Worm (Caenorhabditis elegans) whole organism, dauer: ENCODE results near the gene algn-8.

Experiments
- unc-62 ChIP-seq: sonication (generic microtip); optimal IDR thresholded peaks from 2 replicates; lab custom pipeline; 2017; ENCODE audit warnings: missing biosample characterization, missing genetic modification reagents, missing genetic modification characterization

The algn-8 gene

DNA sequence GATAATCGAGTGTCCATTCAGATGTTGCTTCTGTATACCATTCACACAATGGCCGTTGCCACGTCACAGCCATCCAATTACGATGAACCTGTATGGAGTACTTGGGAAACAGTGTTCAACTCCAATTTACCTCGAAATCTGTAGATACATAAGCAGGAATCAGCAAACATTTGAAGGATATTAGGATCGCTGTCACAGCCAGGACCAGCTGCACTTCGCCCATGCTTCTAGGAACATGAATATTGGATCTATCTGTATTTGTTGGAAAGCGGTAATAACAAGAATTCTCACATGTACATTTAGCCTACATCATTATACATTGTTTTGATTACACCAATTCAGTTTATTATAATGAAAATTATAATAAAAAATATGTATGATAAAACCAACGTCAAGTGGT is at the start of gene algn-8:
Gene algn-8 (minus strand): TSS at position 227 of the 400 bp plus-strand sequence.
- no peak for TF ChIP-seq unc-62 (GFP tag; lab: Kevin White, UChicago)

ce11 chrII:9935664-9936063 is 49.4 kb upstream of the algn-8 start:
- TF ChIP-seq unc-62 (GFP tag; lab: Kevin White, UChicago) = no peak

- TF ChIP-seq unc-62 (GFP tag; lab: Kevin White, UChicago) = no peak
Observed at ce11 chrII:9935044-9935599, 48.9 kb upstream of the algn-8 start.

- TF ChIP-seq unc-62 (GFP tag; lab: Kevin White, UChicago) = no peak
Observed at ce11 chrII:9934570-9934969, 48.3 kb upstream of the algn-8 start.

- TF ChIP-seq unc-62 (GFP tag; lab: Kevin White, UChicago) = no peak
Observed at ce11 chrII:9933947-9934383, 47.7 kb upstream of the algn-8 start.

DNA sequence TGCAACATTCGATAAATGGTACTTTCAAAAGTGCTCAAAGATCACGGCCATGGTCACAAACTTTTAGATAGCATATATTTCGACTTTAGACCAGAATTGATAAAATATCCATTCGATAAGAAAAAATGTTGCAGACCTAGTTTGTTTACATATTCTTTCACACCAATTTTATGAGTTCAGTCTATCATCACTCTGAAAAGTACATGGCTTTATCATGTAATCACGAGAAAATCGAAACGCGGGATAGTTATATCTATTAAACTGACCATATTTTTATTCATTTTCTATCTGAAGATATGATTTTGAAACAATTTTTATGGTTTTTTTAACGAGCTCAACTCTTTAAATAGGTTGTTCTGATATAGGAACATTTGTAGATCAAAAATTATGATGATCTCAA is 45.2 kb upstream of the algn-8 start, which contains the start of gene pho-11:
Gene pho-11 (plus strand): TSS at position 374 of the 400 bp plus-strand sequence.
- no peak for TF ChIP-seq unc-62 (GFP tag; lab: Kevin White, UChicago)

ce11 chrII:9931012-9931411 is 44.8 kb upstream of the algn-8 start:
- TF ChIP-seq unc-62 (GFP tag; lab: Kevin White, UChicago) = no peak

DNA sequence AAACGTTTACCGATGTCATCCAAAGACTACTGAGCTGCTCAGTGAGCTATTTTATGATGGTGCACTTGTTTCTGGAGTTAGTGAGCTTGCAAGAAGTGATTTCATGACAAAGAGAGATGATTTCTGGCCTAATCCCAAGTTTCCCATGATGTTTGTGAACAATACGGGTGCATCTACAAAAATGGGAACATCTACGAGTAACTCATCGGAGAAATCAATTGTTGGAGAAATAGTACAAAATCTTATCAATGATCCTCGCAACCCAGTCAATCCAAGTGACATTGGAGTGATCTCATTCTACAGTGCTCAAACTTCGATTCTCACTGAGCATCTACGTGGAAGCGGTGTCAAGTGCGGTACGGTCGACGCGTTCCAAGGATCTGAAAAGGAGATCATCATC is 42.2 kb upstream of the algn-8 start:
- TF ChIP-seq unc-62 (GFP tag; lab: Kevin White, UChicago) = no peak

- no peak for TF ChIP-seq unc-62 (GFP tag; lab: Kevin White, UChicago)
Observed at ce11 chrII:9921622-9922269, 35.5 kb upstream of the algn-8 start, which contains the start of gene C05C10.2. Gene C05C10.2 (plus strand): TSS chrII:9922219.

ce11 chrII:9920468-9920867 is 34.2 kb upstream of the algn-8 start, which contains the start of gene pho-10:
Gene pho-10 (minus strand): TSS chrII:9920568.
- TF ChIP-seq unc-62 (GFP tag; lab: Kevin White, UChicago) = no peak

- TF ChIP-seq unc-62 (GFP tag; lab: Kevin White, UChicago) = no peak
Observed at ce11 chrII:9917904-9918303, 31.7 kb upstream of the algn-8 start, which contains the start of gene C05C10.8. Gene C05C10.8 (minus strand): TSS chrII:9918004.

ce11 chrII:9916177-9916576 is 29.9 kb upstream of the algn-8 start, which contains the start of gene F26C11.4:
Gene F26C11.4 (minus strand): TSS chrII:9916277.
- no peak for TF ChIP-seq unc-62 (GFP tag; lab: Kevin White, UChicago)

- no peak for TF ChIP-seq unc-62 (GFP tag; lab: Kevin White, UChicago)
Observed at ce11 chrII:9914999-9915398, 28.8 kb upstream of the algn-8 start, which contains the start of gene F26C11.3. Gene F26C11.3 (minus strand): TSS chrII:9915099.

DNA sequence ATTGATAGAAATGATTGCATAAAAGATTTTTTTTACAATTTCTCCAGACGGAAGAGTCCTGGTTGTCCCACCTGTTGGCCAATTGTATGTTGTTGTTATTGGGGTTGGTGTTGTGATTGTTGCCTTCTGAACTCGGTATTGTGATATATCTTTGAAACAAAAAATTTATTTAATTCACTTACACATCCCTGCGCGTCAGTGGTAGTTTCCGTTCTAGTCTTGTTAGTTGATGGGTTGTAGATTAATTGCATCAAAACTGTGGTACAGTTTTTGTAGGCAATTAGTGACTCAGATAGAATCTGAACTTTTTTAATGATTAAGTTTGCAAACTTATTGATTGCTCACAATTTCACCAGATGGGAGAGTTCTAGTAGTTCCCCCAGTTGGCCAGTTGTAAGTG is 18.2 kb upstream of the algn-8 start:
- TF ChIP-seq unc-62 (GFP tag; lab: Kevin White, UChicago) = no peak

DNA sequence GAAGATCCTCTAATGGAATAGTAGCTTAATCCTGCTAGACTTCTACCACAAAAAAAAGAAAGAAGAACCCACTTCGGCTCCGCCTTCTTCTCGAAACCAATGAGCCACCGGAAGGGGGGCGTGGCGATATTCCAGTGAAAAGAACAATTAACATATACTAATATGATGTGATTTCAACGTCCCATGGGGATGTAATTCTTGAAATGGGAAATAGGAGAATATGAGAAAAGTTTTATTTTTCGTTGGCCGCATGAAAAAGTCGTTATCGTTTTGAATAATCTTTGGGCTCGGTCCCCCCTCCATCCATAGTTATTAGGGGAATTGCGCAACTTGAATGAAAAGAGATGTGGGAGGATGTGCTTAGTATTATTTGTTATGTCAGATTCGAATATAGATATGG is 14.0 kb upstream of the algn-8 start, which contains the start of gene unc-4:
Gene unc-4 (minus strand): TSS at position 101 of the 400 bp plus-strand sequence.
- no peak for TF ChIP-seq unc-62 (GFP tag; lab: Kevin White, UChicago)

DNA sequence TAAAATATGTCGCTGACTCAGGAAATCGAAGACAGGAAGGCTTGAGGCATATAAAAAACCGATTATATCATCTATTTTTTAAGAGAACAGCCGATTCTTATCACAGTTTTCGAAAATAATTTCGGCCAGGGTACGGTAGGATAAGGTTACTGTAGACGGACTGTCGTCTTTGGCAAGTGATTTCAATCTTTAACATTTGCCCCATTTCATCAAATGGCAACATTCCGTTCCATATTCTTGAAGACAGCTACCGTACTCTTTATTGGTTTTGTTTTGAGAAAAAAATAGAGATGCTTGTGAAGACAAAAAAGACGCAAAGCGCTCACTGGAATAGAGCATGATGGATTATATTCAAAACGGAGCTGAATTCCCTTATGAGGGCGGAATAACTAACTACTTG is 12.5 kb upstream of the algn-8 start:
- no peak for TF ChIP-seq unc-62 (GFP tag; lab: Kevin White, UChicago)

DNA sequence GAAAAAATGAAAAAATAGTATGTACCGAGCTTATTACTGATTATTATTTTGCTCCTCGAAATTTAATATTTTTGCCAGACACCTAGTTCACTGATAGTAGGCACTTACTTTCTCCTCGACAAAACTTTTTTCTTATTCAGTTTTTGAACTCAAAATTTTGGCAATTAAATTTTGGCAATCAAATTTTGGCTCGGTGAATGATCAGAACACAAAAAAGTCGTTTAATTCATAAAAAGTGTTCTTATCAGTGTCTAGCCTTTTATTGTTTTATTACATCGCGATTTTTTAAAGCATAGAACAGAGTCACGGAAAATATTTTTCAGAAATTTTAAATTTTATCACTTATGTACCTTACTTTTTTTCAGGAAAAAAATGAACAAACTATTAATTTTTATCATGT is 8.9 kb upstream of the algn-8 start:
- TF ChIP-seq unc-62 (GFP tag; lab: Kevin White, UChicago) = no peak
